Worm (Caenorhabditis elegans): ENCODE results near the gene C32D5.10.

Gene C32D5.10

ce11 chrII:6351887-6352286 lies at the start of gene C32D5.10:
C32D5.10 (minus strand) TSS chrII:6351987.
- TF ChIP-seq egl-27 (tag; optimal IDR thresholded peaks at IDR 0.05) = no peak
- peak; percentile 13 for TF ChIP-seq nhr-23 (tag; optimal IDR thresholded peaks at IDR 0.05)
- TF ChIP-seq daf-12 (tag; optimal IDR thresholded peaks at IDR 0.05) = no peak
- no peak for TF ChIP-seq snpc-4 (tag; optimal IDR thresholded peaks at IDR 0.05)

DNA sequence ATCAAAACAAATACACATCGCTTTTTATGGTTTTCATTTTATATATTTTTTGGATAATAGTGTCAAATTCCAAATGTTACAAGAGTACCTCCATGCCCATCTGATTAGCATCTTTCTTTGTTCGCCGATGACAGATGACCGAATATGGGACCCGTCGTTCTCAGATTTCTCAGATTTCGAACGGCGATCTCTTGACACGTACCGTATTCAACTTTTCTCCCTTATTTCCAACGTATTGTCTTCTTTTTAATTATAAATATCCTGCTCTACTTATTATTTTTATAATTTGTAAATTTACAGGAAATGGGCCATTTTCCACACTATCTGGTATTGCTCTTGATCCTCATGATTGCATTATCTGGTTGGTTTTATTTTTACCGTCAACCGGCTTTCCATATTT lies 46.6 kb upstream of the C32D5.10 start, which contains the start of gene zig-10:
Gene zig-10 (plus strand): TSS at position 301 of the 400 bp plus-strand sequence.
- no peak for TF ChIP-seq lin-15B (tag; optimal IDR thresholded peaks at IDR 0.05)

DNA sequence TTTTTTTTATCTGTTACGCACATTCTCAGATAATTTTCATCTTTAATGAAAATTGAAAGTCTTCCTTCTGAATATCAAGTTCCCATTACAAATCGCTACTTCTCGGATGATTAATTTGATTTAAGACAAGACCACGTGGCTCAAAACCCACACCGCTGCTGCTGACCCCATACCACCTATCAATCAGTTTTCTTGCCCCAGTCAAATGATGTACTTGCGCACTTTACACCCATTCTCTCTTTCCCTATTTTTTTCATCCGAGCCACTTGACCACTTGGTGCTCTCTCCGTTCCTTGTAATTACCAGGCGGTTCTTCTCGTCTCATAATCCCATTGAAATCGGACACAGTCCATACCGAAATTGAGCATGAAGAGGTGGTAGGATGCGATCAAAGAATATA lies 42.2 kb upstream of the C32D5.10 start:
- TF ChIP-seq lin-39 (tag; optimal IDR thresholded peaks at IDR 0.05) (peak; percentile 50), elt-2 (tag; optimal IDR thresholded peaks at IDR 0.05) (no peak)

DNA sequence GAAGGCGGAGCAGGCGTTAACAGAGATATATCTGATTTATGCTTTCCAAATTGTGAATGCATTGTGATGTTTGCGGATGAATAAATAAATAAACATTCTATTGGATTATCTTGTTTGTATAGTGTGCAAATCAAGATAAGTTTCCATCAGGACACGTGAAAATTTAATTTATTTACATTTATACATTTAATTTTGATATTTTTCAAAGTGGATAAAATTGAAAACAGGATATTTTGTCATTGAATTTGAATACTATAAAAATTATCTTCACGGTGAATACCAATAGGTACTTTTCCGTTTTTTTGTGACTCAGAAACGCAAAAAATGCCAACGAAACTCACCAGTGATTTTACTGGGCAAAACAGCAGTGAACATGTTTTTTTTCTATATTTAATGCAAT lies 39.4 kb upstream of the C32D5.10 start, which contains the start of gene F58F12.3:
Gene F58F12.3 (minus strand): TSS at position 101 of the 400 bp plus-strand sequence.
- no peak for TF ChIP-seq R02D3.7 (tag; optimal IDR thresholded peaks at IDR 0.05)

DNA sequence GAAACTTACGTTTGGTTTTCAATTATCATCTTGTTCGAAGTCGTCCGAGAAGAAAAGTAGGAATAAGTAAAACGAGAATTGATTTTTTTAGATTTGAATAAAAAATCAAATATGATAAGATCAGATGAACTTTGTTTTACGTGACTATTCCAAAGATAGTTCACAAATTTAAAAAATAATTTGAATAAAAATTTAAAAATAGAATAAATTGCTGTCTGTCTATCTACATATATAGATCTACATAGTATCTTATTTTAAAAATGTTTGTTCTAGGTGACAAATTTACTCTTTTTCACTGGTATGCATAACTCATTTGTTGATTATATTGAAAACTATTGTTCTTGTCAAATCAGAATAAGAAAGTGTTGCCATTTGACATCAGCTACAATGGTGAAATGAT lies 36.1 kb upstream of the C32D5.10 start, which contains the start of gene F58F12.2:
Gene F58F12.2 (minus strand): TSS at position 101 of the 400 bp plus-strand sequence.
- TF ChIP-seq nfya-1 (tag; optimal IDR thresholded peaks at IDR 0.05; ENCODE audit: insufficient read depth) = no peak

- TF ChIP-seq lsy-12 (tag; optimal IDR thresholded peaks at IDR 0.05) = no peak
- no peak for TF ChIP-seq ceh-9 (tag; optimal IDR thresholded peaks at IDR 0.05)
- no peak for TF ChIP-seq nhr-25 (tag; optimal IDR thresholded peaks at IDR 0.05)
- no peak for TF ChIP-seq ceh-28 (tag; optimal IDR thresholded peaks at IDR 0.05)
- no peak for TF ChIP-seq ZK546.5 (tag; optimal IDR thresholded peaks at IDR 0.05)
- no peak for TF ChIP-seq daf-12 (tag; optimal IDR thresholded peaks at IDR 0.05)
- no peak for TF ChIP-seq nfya-1 (tag; optimal IDR thresholded peaks at IDR 0.05; ENCODE audit: insufficient read depth)
- TF ChIP-seq skn-1 (tag; optimal IDR thresholded peaks at IDR 0.05) = no peak
- TF ChIP-seq jun-1 (tag; optimal IDR thresholded peaks at IDR 0.05) = no peak
- TF ChIP-seq nhr-28 (tag; optimal IDR thresholded peaks at IDR 0.05) = no peak
- no peak for TF ChIP-seq lin-15B (tag; optimal IDR thresholded peaks at IDR 0.05)
- TF ChIP-seq elt-3 (tag; optimal IDR thresholded peaks at IDR 0.05) = no peak
- TF ChIP-seq eor-1 (tag; optimal IDR thresholded peaks at IDR 0.05) = no peak
- TF ChIP-seq ama-1 (optimal IDR thresholded peaks at IDR 0.05) = no peak
- no peak for TF ChIP-seq nhr-237 (tag; optimal IDR thresholded peaks at IDR 0.05)
- TF ChIP-seq ztf-11 (tag; optimal IDR thresholded peaks at IDR 0.05) = no peak
Measured at ce11 chrII:6386467-6386866, 34.7 kb upstream of the C32D5.10 start, which contains the start of gene F58F12.4. F58F12.4 (plus strand) TSS chrII:6386767.

- peak; percentile 8 for TF ChIP-seq pqm-1 (tag; optimal IDR thresholded peaks at IDR 0.05)
- no peak for TF ChIP-seq lsy-12 (tag; optimal IDR thresholded peaks at IDR 0.05)
- peak; percentile 46 for TF ChIP-seq egl-5 (tag; optimal IDR thresholded peaks at IDR 0.05)
- no peak for TF ChIP-seq ceh-82 (tag; optimal IDR thresholded peaks at IDR 0.05)
- TF ChIP-seq egl-27 (tag; optimal IDR thresholded peaks at IDR 0.05) = no peak
- TF ChIP-seq nhr-23 (tag; optimal IDR thresholded peaks at IDR 0.05) = peak; percentile 56
- TF ChIP-seq jun-1 (tag; optimal IDR thresholded peaks at IDR 0.05) = no peak
- TF ChIP-seq lin-39 (tag; optimal IDR thresholded peaks at IDR 0.05) = peak; percentile 11
- TF ChIP-seq elt-2 (tag; optimal IDR thresholded peaks at IDR 0.05) = peak; percentile 20
- TF ChIP-seq nfya-1 (tag; optimal IDR thresholded peaks at IDR 0.05; ENCODE audit: insufficient read depth) = peak; percentile 72
- TF ChIP-seq zag-1 (tag; optimal IDR thresholded peaks at IDR 0.05) = no peak
- TF ChIP-seq hmg-11 (tag; optimal IDR thresholded peaks at IDR 0.05) = peak; percentile 56
- TF ChIP-seq pha-4 (tag; optimal IDR thresholded peaks at IDR 0.05) = peak; percentile 80
- peak; percentile 94 for TF ChIP-seq lin-15B (tag; optimal IDR thresholded peaks at IDR 0.05)
- TF ChIP-seq nhr-237 (tag; optimal IDR thresholded peaks at IDR 0.05) = no peak
- TF ChIP-seq nhr-43 (tag; optimal IDR thresholded peaks at IDR 0.05; ENCODE audit: poor library complexity, severe bottlenecking) = peak; percentile 70
- TF ChIP-seq nhr-25 (tag; optimal IDR thresholded peaks at IDR 0.05) = peak; percentile 57
- no peak for TF ChIP-seq nhr-67 (tag; optimal IDR thresholded peaks at IDR 0.05)
- peak; percentile 87 for TF ChIP-seq snpc-4 (tag; optimal IDR thresholded peaks at IDR 0.05)
Measured at ce11 chrII:6383183-6383695, 31.5 kb upstream of the C32D5.10 start, which contains the start of gene F58F12.1. F58F12.1 (plus strand) TSS chrII:6383645.
